Worm (Caenorhabditis elegans) whole organism, L4/young adult: ENCODE results near the gene gbh-1.
A peak's percentile ranks its signal among the peaks of the same experiment; 100 is the strongest.

Experiments
- W03F9.2 ChIP-seq: fragments of 150-350 bp; optimal IDR thresholded peaks from 2 replicates; lab custom pipeline; 2014; ENCODE audit warnings: missing biosample characterization, missing genetic modification characterization
- dao-5 ChIP-seq: sonication (generic microtip); optimal IDR thresholded peaks from 2 replicates; lab custom pipeline; 2016; ENCODE audit warnings: missing genotype, missing genetic modification characterization, moderate library complexity, missing compliant biosample characterization
- him-1 ChIP-seq: sonication (generic microtip); optimal IDR thresholded peaks from 2 replicates; lab custom pipeline; 2016; ENCODE audit warnings: missing genotype, missing genetic modification reagents, missing genetic modification characterization, missing compliant biosample characterization

DNA sequence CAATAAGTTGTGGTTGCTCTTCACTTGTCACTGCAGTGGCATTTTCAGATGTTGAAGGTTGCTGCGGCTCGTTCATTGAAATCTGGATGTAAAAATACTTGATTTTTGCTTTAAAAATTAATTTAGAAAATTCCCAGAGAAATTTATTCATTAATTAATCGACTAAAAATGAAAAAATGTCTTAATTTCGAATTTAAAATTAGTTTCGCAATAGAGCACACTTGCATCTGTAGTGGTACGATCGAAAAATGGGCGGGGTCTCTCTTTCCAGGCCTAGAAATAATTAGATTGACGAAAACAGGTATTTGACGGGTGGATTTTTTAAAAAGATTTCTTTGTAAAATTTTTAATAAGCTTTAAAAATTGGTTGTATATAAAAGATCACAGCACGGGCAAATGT, 30.9 kb downstream of the gbh-1 start, which contains the start of gene D2089.8:
- TF ChIP-seq him-1 (tag; lab: Kevin White, UChicago) (no peak), dao-5 (tag; lab: Kevin White, UChicago) (no peak), W03F9.2 (peak; percentile 24)
